Fruit fly (Drosophila melanogaster): ENCODE results near the gene CG33298.

dm6 chr2L:9464455-9465063 is 30.7 kb upstream of the CG33298 start:
- TF ChIP-seq pan (optimal IDR thresholded peaks at IDR 0.05) = no peak
- no peak for TF ChIP-seq Rel (GFP tag; optimal IDR thresholded peaks at IDR 0.05)
- TF ChIP-seq Rel (tag; optimal IDR thresholded peaks at IDR 0.05) = no peak
- no peak for TF ChIP-seq rgr (GFP tag; optimal IDR thresholded peaks at IDR 0.05)
